Worm (Caenorhabditis elegans) whole organism, L2 larva: ENCODE results near the gene nlp-1.
A peak's percentile ranks its signal among the peaks of the same experiment; 100 is the strongest.

Experiments
- C34F6.9 ChIP-seq: fragments of 150-350 bp; optimal IDR thresholded peaks from 2 replicates; lab custom pipeline; 2014; ENCODE audit warnings: missing biosample characterization, missing genetic modification characterization
- F13H6.1 ChIP-seq: sonication (generic microtip); optimal IDR thresholded peaks from 2 replicates; lab custom pipeline; 2016; ENCODE audit warnings: missing genetic modification characterization, missing compliant biosample characterization
- alr-1 ChIP-seq: fragments of 150-350 bp; optimal IDR thresholded peaks from 2 replicates; lab custom pipeline; 2014; ENCODE audit warnings: missing biosample characterization, missing genetic modification characterization
- aly-2 ChIP-seq: fragments of 150-350 bp; optimal IDR thresholded peaks from 2 replicates; lab custom pipeline; 2014; ENCODE audit warnings: missing biosample characterization, missing genetic modification characterization
- ama-1 ChIP-seq: fragments of 150-350 bp; optimal IDR thresholded peaks from 2 replicates; lab custom pipeline; 2018; ENCODE audit warnings: inconsistent platforms
- blmp-1 ChIP-seq: sonication (generic microtip); optimal IDR thresholded peaks from 2 replicates; lab custom pipeline; 2017; ENCODE audit warnings: missing genetic modification characterization, mild to moderate bottlenecking, missing compliant biosample characterization, antibody characterized with exemption, moderate library complexity; ENCODE audit not compliant: insufficient read depth
- ceh-16 ChIP-seq: fragments of 150-350 bp; optimal IDR thresholded peaks from 2 replicates; lab custom pipeline; 2014; ENCODE audit warnings: missing biosample characterization, missing genetic modification characterization
- ceh-82 ChIP-seq: fragments of 150-350 bp; optimal IDR thresholded peaks from 2 replicates; lab custom pipeline; 2014; ENCODE audit warnings: missing biosample characterization, missing genetic modification characterization
- crh-2 ChIP-seq: sonication (generic microtip); optimal IDR thresholded peaks from 2 replicates; lab custom pipeline; 2017; ENCODE audit warnings: missing biosample characterization, missing genetic modification characterization
- egl-27 ChIP-seq: sonication (generic microtip); optimal IDR thresholded peaks from 3 replicates; lab custom pipeline; 2017; ENCODE audit warnings: missing biosample characterization, missing genetic modification reagents, missing genetic modification characterization
- elt-3 ChIP-seq: sonication (generic microtip); optimal IDR thresholded peaks from 2 replicates; lab custom pipeline; 2017; ENCODE audit warnings: missing biosample characterization, missing genetic modification characterization
- fos-1 ChIP-seq: fragments of 150-350 bp; optimal IDR thresholded peaks from 2 replicates; lab custom pipeline; 2014; ENCODE audit warnings: missing biosample characterization, missing genetic modification characterization
- gmeb-1 ChIP-seq: fragments of 150-350 bp; optimal IDR thresholded peaks from 2 replicates; lab custom pipeline; 2014; ENCODE audit warnings: missing biosample characterization, missing genetic modification characterization
- lin-11 ChIP-seq: fragments of 150-350 bp; sonication (generic microtip); optimal IDR thresholded peaks from 2 replicates; lab custom pipeline; 2014; ENCODE audit warnings: missing biosample characterization, missing genetic modification characterization, inconsistent platforms, mixed read lengths
- lin-13 ChIP-seq: fragments of 150-350 bp; optimal IDR thresholded peaks from 2 replicates; lab custom pipeline; 2014; ENCODE audit warnings: missing biosample characterization, missing genetic modification reagents, missing genetic modification characterization
- lin-39 ChIP-seq: fragments of 150-350 bp; optimal IDR thresholded peaks from 2 replicates; lab custom pipeline; 2014; ENCODE audit warnings: missing biosample characterization, missing genetic modification reagents, missing genetic modification characterization
- lsy-2 ChIP-seq, 2 experiments: fragments of 150-350 bp in 1 of 2; sonication (generic microtip) in 1 of 2; optimal IDR thresholded peaks; 2 replicates each; lab custom pipeline; 2014 to 2017; ENCODE audit warnings: missing biosample characterization in 2 of 2, missing genetic modification characterization in 2 of 2
- nhr-10 ChIP-seq: sonication (generic microtip); optimal IDR thresholded peaks from 2 replicates; lab custom pipeline; 2017; ENCODE audit warnings: missing biosample characterization, missing genetic modification characterization
- nhr-11 ChIP-seq: fragments of 150-350 bp; optimal IDR thresholded peaks from 2 replicates; lab custom pipeline; 2014; ENCODE audit warnings: missing biosample characterization, missing genetic modification characterization
- nhr-129 ChIP-seq: fragments of 150-350 bp; optimal IDR thresholded peaks from 2 replicates; lab custom pipeline; 2014; ENCODE audit warnings: missing biosample characterization, missing genetic modification characterization
- nhr-21 ChIP-seq: fragments of 150-350 bp; optimal IDR thresholded peaks from 2 replicates; lab custom pipeline; 2014; ENCODE audit warnings: missing biosample characterization, missing genetic modification characterization
- nhr-23 ChIP-seq: fragments of 150-350 bp; optimal IDR thresholded peaks from 2 replicates; lab custom pipeline; 2014; ENCODE audit warnings: missing biosample characterization, missing genetic modification reagents, missing genetic modification characterization
- nhr-237 ChIP-seq: fragments of 150-350 bp; optimal IDR thresholded peaks from 2 replicates; lab custom pipeline; 2014; ENCODE audit warnings: missing biosample characterization, missing genetic modification characterization
- nhr-77 ChIP-seq: fragments of 150-350 bp; optimal IDR thresholded peaks from 2 replicates; lab custom pipeline; 2014; ENCODE audit warnings: missing biosample characterization, missing genetic modification characterization
- peb-1 ChIP-seq: fragments of 150-350 bp; optimal IDR thresholded peaks from 2 replicates; lab custom pipeline; 2014; ENCODE audit warnings: missing biosample characterization, missing genetic modification characterization
- sem-4 ChIP-seq: fragments of 150-350 bp; optimal IDR thresholded peaks from 2 replicates; lab custom pipeline; 2014; ENCODE audit warnings: missing biosample characterization, missing genetic modification reagents, missing genetic modification characterization
- sma-9 ChIP-seq, 2 experiments: fragments of 150-350 bp in 1 of 2; sonication (generic microtip) in 1 of 2; optimal IDR thresholded peaks; 2 replicates each; lab custom pipeline; 2014 to 2016; ENCODE audit warnings: missing genetic modification characterization in 2 of 2, mild to moderate bottlenecking in 1 of 2, missing biosample characterization in 1 of 2, missing compliant biosample characterization in 1 of 2, missing genetic modification reagents in 1 of 2, moderate library complexity in 1 of 2
- snpc-4 ChIP-seq: fragments of 150-350 bp; optimal IDR thresholded peaks from 2 replicates; lab custom pipeline; 2014; ENCODE audit warnings: missing biosample characterization, missing genetic modification characterization
- unc-55 ChIP-seq: fragments of 150-350 bp; sonication (generic microtip); optimal IDR thresholded peaks from 3 replicates; lab custom pipeline; 2014; ENCODE audit warnings: missing biosample characterization, missing genetic modification reagents, missing genetic modification characterization
- zag-1 ChIP-seq: fragments of 150-350 bp; optimal IDR thresholded peaks from 2 replicates; lab custom pipeline; 2014; ENCODE audit warnings: missing biosample characterization, missing genetic modification characterization
- ztf-1 ChIP-seq: fragments of 200-800 bp; sonication (Bioruptor generic); conservative IDR thresholded peaks from 2 replicates; pipeline ENCODE4 v1.3.6; 2022; ENCODE audit warnings: missing genetic modification characterization, missing compliant biosample characterization
- ztf-4 ChIP-seq: fragments of 150-350 bp; optimal IDR thresholded peaks from 2 replicates; lab custom pipeline; 2014; ENCODE audit warnings: missing biosample characterization, missing genetic modification characterization

nlp-1 gene

ce11 chrX:3711581-3712101 lies 15.7 kb upstream of the nlp-1 start:
- TF ChIP-seq sma-9 (GFP tag; optimal IDR thresholded peaks at IDR 0.05; lab: Kevin White, UChicago) (peak; percentile 55), sma-9 (tag; optimal IDR thresholded peaks at IDR 0.05; lab: Kevin White, UChicago) (no peak), zag-1 (no peak)
- TF ChIP-seq, all 48 proteins: peak for 1

ce11 chrX:3714797-3715196 lies 12.6 kb upstream of the nlp-1 start, which contains the start of gene C01C4.2:
C01C4.2 (plus strand) TSS chrX:3715097.
- no peak for TF ChIP-seq lsy-2 (tag; optimal IDR thresholded peaks at IDR 0.05; lab: Kevin White, UChicago)
- no peak for TF ChIP-seq alr-1 (tag; lab: Kevin White, UChicago)
- no peak for TF ChIP-seq C34F6.9 (tag; lab: Kevin White, UChicago)
- TF ChIP-seq zag-1: no peak
- no peak for TF ChIP-seq nhr-77 (tag; lab: Kevin White, UChicago)
- TF ChIP-seq lin-39 (tag; lab: Kevin White, UChicago): no peak
- no peak for TF ChIP-seq gmeb-1
- no peak for TF ChIP-seq sma-9 (GFP tag; optimal IDR thresholded peaks at IDR 0.05; lab: Kevin White, UChicago)
- no peak for TF ChIP-seq sma-9 (tag; optimal IDR thresholded peaks at IDR 0.05; lab: Kevin White, UChicago)
- no peak for TF ChIP-seq nhr-237 (tag; lab: Kevin White, UChicago)
- TF ChIP-seq nhr-11 (tag; lab: Kevin White, UChicago): no peak
- TF ChIP-seq blmp-1: no peak
- no peak for TF ChIP-seq nhr-129 (tag; lab: Kevin White, UChicago)
- no peak for TF ChIP-seq ceh-82 (tag; lab: Kevin White, UChicago)

ce11 chrX:3715835-3716234 lies 11.5 kb upstream of the nlp-1 start:
- no peak for TF ChIP-seq lin-13 (GFP tag; lab: Kevin White, UChicago)
- TF ChIP-seq snpc-4 (tag; lab: Kevin White, UChicago): no peak
- no peak for TF ChIP-seq nhr-77 (tag; lab: Kevin White, UChicago)
- TF ChIP-seq unc-55 (GFP tag; lab: Kevin White, UChicago): no peak
- no peak for TF ChIP-seq fos-1 (tag; lab: Kevin White, UChicago)
- TF ChIP-seq nhr-23 (tag; lab: Kevin White, UChicago): no peak
- no peak for TF ChIP-seq nhr-21 (tag; lab: Kevin White, UChicago)
- TF ChIP-seq C34F6.9 (tag; lab: Kevin White, UChicago): no peak
- TF ChIP-seq elt-3 (tag; lab: Kevin White, UChicago): no peak
- TF ChIP-seq ztf-1 (GFP tag; lab: Robert Waterston, UW): no peak
- no peak for TF ChIP-seq nhr-237 (tag; lab: Kevin White, UChicago)
- TF ChIP-seq lin-11 (tag; lab: Kevin White, UChicago): no peak
- TF ChIP-seq ztf-4 (tag; lab: Kevin White, UChicago): no peak
- no peak for TF ChIP-seq nhr-11 (tag; lab: Kevin White, UChicago)
- TF ChIP-seq nhr-10 (tag; lab: Kevin White, UChicago): no peak
- no peak for TF ChIP-seq peb-1 (tag; lab: Kevin White, UChicago)
- no peak for TF ChIP-seq aly-2 (tag; lab: Kevin White, UChicago)
- no peak for TF ChIP-seq sem-4 (tag; lab: Kevin White, UChicago)

- TF ChIP-seq elt-3 (tag; lab: Kevin White, UChicago) (no peak), lsy-2 (tag; optimal IDR thresholded peaks at IDR 0.05; lab: Kevin White, UChicago) (no peak), F13H6.1 (tag; lab: Kevin White, UChicago) (no peak), alr-1 (tag; lab: Kevin White, UChicago) (no peak), nhr-21 (tag; lab: Kevin White, UChicago) (no peak), egl-27 (tag; lab: Kevin White, UChicago) (no peak)
Measured at ce11 chrX:3725437-3725836, 1.9 kb upstream of the nlp-1 start.

ce11 chrX:3728970-3729369 lies 1.6 kb downstream of the nlp-1 start, which contains the start of gene aex-4:
aex-4 (plus strand) TSS chrX:3729281.
- peak; percentile 96 for TF ChIP-seq fos-1 (tag; lab: Kevin White, UChicago)
- no peak for TF ChIP-seq ama-1 (lab: Kevin White, UChicago)
- peak; percentile 47 for TF ChIP-seq F13H6.1 (tag; lab: Kevin White, UChicago)
- no peak for TF ChIP-seq ceh-16
- TF ChIP-seq crh-2 (tag; lab: Kevin White, UChicago): peak; percentile 64
- peak; percentile 51 for TF ChIP-seq gmeb-1
- peak; percentile 85 for TF ChIP-seq sma-9 (GFP tag; optimal IDR thresholded peaks at IDR 0.05; lab: Kevin White, UChicago)
- TF ChIP-seq sma-9 (tag; optimal IDR thresholded peaks at IDR 0.05; lab: Kevin White, UChicago): no peak
- peak; percentile 23 for TF ChIP-seq nhr-129 (tag; lab: Kevin White, UChicago)
